Worm (Caenorhabditis elegans) whole organism, early embryonic: ENCODE measurements around the gene T01D1.3.

Experiments
- F13C5.2 ChIP-seq: sonication (generic microtip); optimal IDR thresholded peaks from 2 replicates; lab custom pipeline; 2017; ENCODE audit warnings: mild to moderate bottlenecking, missing genetic modification characterization, inconsistent platforms, missing compliant biosample characterization
- ama-1 ChIP-seq: fragments of 150-350 bp; optimal IDR thresholded peaks from 2 replicates; lab custom pipeline; 2014
- ceh-13 ChIP-seq: fragments of 200-800 bp; sonication (Bioruptor generic); optimal IDR thresholded peaks from 2 replicates; lab custom pipeline; 2018; ENCODE audit warnings: mild to moderate bottlenecking, missing genetic modification characterization, missing compliant biosample characterization
- flt-1 ChIP-seq: fragments of 200-800 bp; sonication (Bioruptor generic); IDR thresholded peaks from 2 replicates; pipeline ENCODE4 v1.3.6; 2022; ENCODE audit warnings: missing genetic modification characterization, missing compliant biosample characterization
- hmbx-1 ChIP-seq: sonication (generic microtip); optimal IDR thresholded peaks from 2 replicates; lab custom pipeline; 2016; ENCODE audit warnings: mild to moderate bottlenecking, missing genetic modification characterization, missing compliant biosample characterization
- hmg-4 ChIP-seq: fragments of 200-800 bp; sonication (Bioruptor generic); optimal IDR thresholded peaks from 2 replicates; lab custom pipeline; 2018; ENCODE audit warnings: mild to moderate bottlenecking, missing genetic modification characterization, missing compliant biosample characterization
- tbx-11 ChIP-seq: fragments of 200-800 bp; sonication (Bioruptor generic); IDR thresholded peaks from 2 replicates; pipeline ENCODE4 v1.3.6; 2022; ENCODE audit warnings: missing genetic modification characterization, missing compliant biosample characterization

DNA sequence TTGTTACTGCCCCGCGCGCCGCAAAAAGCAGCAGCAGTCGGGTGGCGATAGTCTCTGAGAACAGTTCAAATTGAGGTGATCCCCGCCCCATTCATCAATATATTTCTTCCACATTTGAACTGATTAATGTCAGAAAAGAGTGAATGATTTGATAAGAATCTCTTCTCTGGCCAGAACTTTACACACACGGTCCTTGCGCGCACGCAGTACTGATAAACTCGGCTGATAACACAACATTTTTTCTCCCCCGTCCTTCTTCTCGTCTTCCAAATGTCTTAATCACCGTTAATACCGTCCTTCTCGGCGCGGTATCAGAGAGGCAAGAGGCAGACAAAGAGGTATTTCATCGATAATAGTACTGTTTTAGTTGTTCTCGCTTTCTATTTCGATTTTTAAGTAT is 13.6 kb downstream of the T01D1.3 start, which contains the start of gene etr-1:
- TF ChIP-seq tbx-11 (GFP tag; lab: Robert Waterston, UW) = no peak
- no peak for TF ChIP-seq hmg-4 (GFP tag; lab: Kevin White, UChicago)
- no peak for TF ChIP-seq ama-1 (lab: Kevin White, UChicago)
- TF ChIP-seq ceh-13 (GFP tag; lab: Kevin White, UChicago) = no peak
- TF ChIP-seq flt-1 (GFP tag; lab: Robert Waterston, UW) = no peak
- TF ChIP-seq F13C5.2 = no peak
- no peak for TF ChIP-seq hmbx-1 (tag; lab: Kevin White, UChicago)
